Worm (Caenorhabditis elegans) whole organism, L4/young adult: ENCODE measurements around the gene F10E9.2.

ENCODE experiments used
- W03F9.2 ChIP-seq: fragments of 150-350 bp; optimal IDR thresholded peaks from 2 replicates; lab custom pipeline; 2014; ENCODE audit warnings: missing biosample characterization, missing genetic modification characterization
- him-1 ChIP-seq: sonication (generic microtip); optimal IDR thresholded peaks from 2 replicates; lab custom pipeline; 2016; ENCODE audit warnings: missing genotype, missing genetic modification reagents, missing genetic modification characterization, missing compliant biosample characterization

- TF ChIP-seq him-1 (no peak), W03F9.2 (tag; lab: Kevin White, UChicago) (no peak)
These were observed 10.2 kb downstream of the F10E9.2 start, which contains the start of gene F10E9.1 for ce11 chrIII:8322645-8323213.
